Fruit fly (Drosophila melanogaster) whole organism, pupa: ENCODE measurements around the gene car.

Source experiments
- CG12605 ChIP-seq: fragments of 200-800 bp; sonication (Bioruptor generic); IDR thresholded peaks from 2 replicates; pipeline ENCODE4 v1.3.6; 2022; ENCODE audit warnings: missing biosample characterization, missing genetic modification characterization
- CG14655 ChIP-seq: fragments of 200-800 bp; sonication (Bioruptor generic); optimal IDR thresholded peaks from 3 replicates; lab custom pipeline; 2017; ENCODE audit warnings: mild to moderate bottlenecking, missing biosample characterization, missing genetic modification reagents, missing genetic modification characterization
- CG15710 ChIP-seq: fragments of 200-800 bp; sonication (Bioruptor generic); optimal IDR thresholded peaks from 2 replicates; lab custom pipeline; 2018; ENCODE audit warnings: missing biosample characterization, mild to moderate bottlenecking, missing genetic modification characterization, moderate library complexity
- CG17806 ChIP-seq: fragments of 200-800 bp; sonication (Bioruptor generic); optimal IDR thresholded peaks from 2 replicates; lab custom pipeline; 2018; ENCODE audit warnings: missing biosample characterization, mild to moderate bottlenecking, missing genetic modification characterization, moderate library complexity
- CG32121 ChIP-seq: fragments of 200-800 bp; sonication (Bioruptor generic); IDR thresholded peaks from 2 replicates; pipeline ENCODE4 v1.3.6; 2022; ENCODE audit warnings: missing biosample characterization, missing genetic modification characterization
- CG4496 ChIP-seq: fragments of 200-800 bp; sonication (Bioruptor generic); IDR thresholded peaks from 3 replicates; pipeline ENCODE4 v1.3.6; 2022; ENCODE audit warnings: missing biosample characterization, missing genetic modification characterization
- CG8159 ChIP-seq: fragments of 200-800 bp; sonication (Bioruptor generic); optimal IDR thresholded peaks from 3 replicates; lab custom pipeline; 2018; ENCODE audit warnings: missing biosample characterization, mild to moderate bottlenecking, missing genetic modification characterization, moderate library complexity
- EcR ChIP-seq: fragments of 200-800 bp; sonication (Bioruptor generic); optimal IDR thresholded peaks from 3 replicates; lab custom pipeline; 2019; ENCODE audit warnings: missing biosample characterization, missing genetic modification characterization, mild to moderate bottlenecking, moderate library complexity, missing genetic modification reagents
- Ets98B ChIP-seq: fragments of 200-800 bp; sonication (Bioruptor generic); IDR thresholded peaks from 2 replicates; pipeline ENCODE4 v1.3.6; 2022; ENCODE audit warnings: missing biosample characterization, missing genetic modification characterization
- Pif1A ChIP-seq: fragments of 200-800 bp; sonication (Bioruptor generic); optimal IDR thresholded peaks from 3 replicates; lab custom pipeline; 2016; ENCODE audit warnings: missing biosample characterization, missing genetic modification characterization
- fd96Ca ChIP-seq: fragments of 200-800 bp; sonication (Bioruptor generic); IDR thresholded peaks from 3 replicates; pipeline ENCODE4 v1.3.6; 2022; ENCODE audit warnings: missing biosample characterization, missing genetic modification characterization
- gl ChIP-seq: fragments of 200-800 bp; sonication (Bioruptor generic); optimal IDR thresholded peaks from 2 replicates; lab custom pipeline; 2018; ENCODE audit warnings: missing biosample characterization, mild to moderate bottlenecking, missing genetic modification characterization

DNA sequence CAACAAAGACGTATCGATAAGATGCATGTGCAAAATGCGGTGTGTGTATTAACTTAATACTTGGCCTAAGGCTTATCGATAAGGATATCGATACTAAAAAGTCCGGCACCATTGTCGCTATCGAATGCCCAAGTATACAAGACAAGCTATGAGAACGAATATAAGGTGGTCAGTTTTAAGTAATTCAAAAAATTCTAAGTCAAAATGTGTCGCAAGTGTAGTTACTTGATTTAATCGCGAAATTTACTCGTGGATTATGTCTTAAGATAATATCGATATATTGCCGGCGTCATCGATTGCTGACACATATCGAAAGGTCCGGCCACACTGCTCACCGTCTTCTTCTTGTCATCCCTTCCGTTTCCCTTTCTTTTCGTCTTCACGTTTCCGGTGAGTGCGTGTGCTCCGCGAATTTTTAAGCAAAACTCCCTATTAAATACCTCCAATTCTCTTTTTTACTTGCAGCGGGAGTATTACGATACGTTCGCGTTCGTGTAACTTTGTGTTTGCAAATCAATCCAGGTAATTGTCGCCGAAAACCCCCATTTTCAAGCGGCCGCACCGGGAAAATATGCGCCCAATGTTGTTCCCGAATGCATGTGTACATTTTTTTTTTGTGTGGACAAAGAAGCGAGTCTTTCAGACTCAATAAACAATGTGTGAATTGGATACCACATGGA lies 32.0 kb downstream of the car start, which contains the start of gene RpS10b:
- TF ChIP-seq fd96Ca (GFP tag; lab: Robert Waterston, UW) (no peak), EcR (GFP tag; lab: Kevin White, UChicago) (no peak), Ets98B (GFP tag; lab: Robert Waterston, UW) (peak; percentile 41), gl (tag; lab: Kevin White, UChicago) (peak; percentile 73), CG8159 (tag; lab: Kevin White, UChicago) (peak; percentile 63), CG17806 (peak; percentile 28), CG32121 (GFP tag; lab: Robert Waterston, UW) (no peak), CG14655 (GFP tag; lab: Kevin White, UChicago) (peak; percentile 60), Pif1A (GFP tag; lab: Kevin White, UChicago) (peak; percentile 85), CG15710 (tag; lab: Kevin White, UChicago) (peak; percentile 67), CG12605 (GFP tag; lab: Robert Waterston, UW) (peak; percentile 79), CG4496 (GFP tag; lab: Robert Waterston, UW) (peak; percentile 92)
